Worm (Caenorhabditis elegans): ENCODE results near the gene F01D5.6.
"Not testable (repeated sequence)": the region's sequence is repeated elsewhere in the genome, so short reads cannot be mapped to it uniquely, and the experiment has no call there.

F01D5.6 gene

ce11 chrII:14019625-14020024, 13.3 kb downstream of the F01D5.6 start (continued):
- TF ChIP-seq daf-8 (GFP tag; IDR thresholded peaks at IDR 0.05) (0 out of 2 replicates have a peak, but pooled peaks have one; percentile 43), madf-5 (GFP tag; IDR thresholded peaks at IDR 0.05) (0 out of 4 replicates have a peak, but pooled peaks of 1 of the 2 experiments have one; percentile 16), egl-43 (GFP tag; IDR thresholded peaks at IDR 0.05) (peak; percentile 82), lin-29 (GFP tag; IDR thresholded peaks at IDR 0.05) (peak; percentile 38; the same call in 1 of the 2 replicates), pha-4 (GFP tag; IDR thresholded peaks at IDR 0.05) (peak; percentile 85; the same call in 1 of the 2 replicates), T26A8.4 (GFP tag; IDR thresholded peaks at IDR 0.05) (peak; percentile 56; the same call in 1 of the 2 replicates), dmd-8 (GFP tag; IDR thresholded peaks at IDR 0.05) (peak; percentile 76; the same call in 1 of the 2 replicates), mxl-2 (GFP tag; conservative IDR thresholded peaks at IDR 0.05) (0 out of 2 replicates have a peak, but pooled peaks have one; percentile 40)
- not testable (repeated sequence) for TF ChIP-seq pha-4 (tag; optimal IDR thresholded peaks at IDR 0.05)

- not testable (repeated sequence) for TF ChIP-seq T20F7.1 (GFP tag; optimal IDR thresholded peaks at IDR 0.05); lir-3 (tag; optimal IDR thresholded peaks at IDR 0.05); daf-12 (tag; optimal IDR thresholded peaks at IDR 0.05)
Measured at ce11 chrII:14021230-14021629, 14.9 kb downstream of the F01D5.6 start, which contains the start of gene F01D5.10. TSS of gene F01D5.10 (minus strand) at chrII:14021330.

- TF ChIP-seq spr-3 (GFP tag; optimal IDR thresholded peaks at IDR 0.05) (no peak), zag-1 (tag; optimal IDR thresholded peaks at IDR 0.05) (no peak), daf-8 (GFP tag; IDR thresholded peaks at IDR 0.05) (no peak), Y5F2A.4 (GFP tag; optimal IDR thresholded peaks at IDR 0.05) (no peak), set-16 (GFP tag; IDR thresholded peaks at IDR 0.05) (peak; percentile 11; the same call in 1 of the 2 replicates), arid-1 (GFP tag; conservative IDR thresholded peaks at IDR 0.05) (0 out of 2 replicates have a peak, but pooled peaks have one; percentile 15), lin-39 (tag; optimal IDR thresholded peaks at IDR 0.05) (no peak), madf-9 (GFP tag; conservative IDR thresholded peaks at IDR 0.05) (0 out of 2 replicates have a peak, but pooled peaks have one; percentile 27), egl-27 (tag; optimal IDR thresholded peaks at IDR 0.05) (no peak), ztf-7 (tag; optimal IDR thresholded peaks at IDR 0.05) (no peak), php-3 (GFP tag; IDR thresholded peaks at IDR 0.05) (no peak), duxl-1 (tag; optimal IDR thresholded peaks at IDR 0.05; ENCODE audit: poor library complexity) (no peak), attf-4 (tag; optimal IDR thresholded peaks at IDR 0.05) (no peak), mxl-3 (GFP tag; optimal IDR thresholded peaks at IDR 0.05) (no peak), tra-1 (GFP tag; IDR thresholded peaks at IDR 0.05) (peak; percentile 45; the same call in 1 of the 2 replicates), nhr-102 (tag; optimal IDR thresholded peaks at IDR 0.05) (peak; percentile 13), ctbp-1 (GFP tag; IDR thresholded peaks at IDR 0.05) (0 out of 2 replicates have a peak, but pooled peaks have one; percentile 32), dmd-6 (GFP tag; IDR thresholded peaks at IDR 0.05) (no peak), ztf-11 (tag; optimal IDR thresholded peaks at IDR 0.05) (no peak), nhr-42 (GFP tag; IDR thresholded peaks at IDR 0.05) (peak; percentile 47; the same call in 1 of the 2 replicates), aly-2 (tag; optimal IDR thresholded peaks at IDR 0.05) (no peak), unc-62 (GFP tag; optimal IDR thresholded peaks at IDR 0.05 in 1 of 2) (no peak), unc-62 (tag; optimal IDR thresholded peaks at IDR 0.05) (no peak), hmg-1.1 (GFP tag; IDR thresholded peaks at IDR 0.05) (0 out of 2 replicates have a peak, but pooled peaks have one; percentile 12), rbr-2 (tag; optimal IDR thresholded peaks at IDR 0.05) (no peak), mes-2 (tag; optimal IDR thresholded peaks at IDR 0.05; ENCODE audit: poor library complexity, severe bottlenecking) (no peak), madf-5 (GFP tag; IDR thresholded peaks at IDR 0.05) (peak in 1 of 2 experiments; percentile 76; a peak in 2 of 4 replicates)
Measured at ce11 chrII:14032705-14033104, 26.4 kb downstream of the F01D5.6 start.

Measured in whole organism, L4 larva.